Fruit fly (Drosophila melanogaster) whole organism, embryonic: ENCODE results near the gene CG10232.

ENCODE experiments used
- Adf1 ChIP-seq: fragments of 200-800 bp; sonication (Bioruptor generic); IDR thresholded peaks from 2 replicates; pipeline ENCODE4 v1.3.6; 2022; ENCODE audit warnings: missing biosample characterization, missing genetic modification characterization
- Bdp1 ChIP-seq: fragments of 200-800 bp; sonication (Bioruptor generic); optimal IDR thresholded peaks from 3 replicates; lab custom pipeline; 2016; ENCODE audit warnings: missing biosample characterization, missing genetic modification characterization
- Blimp-1 ChIP-seq: fragments of 200-800 bp; sonication (Bioruptor generic); optimal IDR thresholded peaks from 3 replicates; lab custom pipeline; 2018; ENCODE audit warnings: missing biosample characterization, missing genetic modification characterization, mild to moderate bottlenecking, moderate library complexity, missing genetic modification reagents
- BtbVII ChIP-seq: fragments of 200-800 bp; sonication (Bioruptor generic); optimal IDR thresholded peaks from 3 replicates; lab custom pipeline; 2017; ENCODE audit warnings: missing biosample characterization, mild to moderate bottlenecking, missing genetic modification characterization
- CG12299 ChIP-seq: fragments of 200-800 bp; sonication (Bioruptor generic); optimal IDR thresholded peaks from 2 replicates; lab custom pipeline; 2018; ENCODE audit warnings: missing biosample characterization, mild to moderate bottlenecking, missing genetic modification characterization
- CG13624 ChIP-seq: fragments of 200-800 bp; sonication (Bioruptor generic); optimal IDR thresholded peaks from 2 replicates; lab custom pipeline; 2016; ENCODE audit warnings: missing biosample characterization, missing genetic modification characterization
- CG14860 ChIP-seq: fragments of 200-800 bp; sonication (Bioruptor generic); IDR thresholded peaks from 3 replicates; pipeline ENCODE4 v1.3.6; 2022; ENCODE audit warnings: missing biosample characterization, missing genetic modification characterization; ENCODE audit not compliant: partially characterized antibody
- CG15514 ChIP-seq: fragments of 200-800 bp; sonication (Bioruptor generic); optimal IDR thresholded peaks from 3 replicates; lab custom pipeline; 2017; ENCODE audit warnings: missing biosample characterization, missing genetic modification characterization, mild to moderate bottlenecking, moderate library complexity, missing genetic modification reagents
- CG17361 ChIP-seq: fragments of 200-800 bp; sonication (Bioruptor generic); IDR thresholded peaks from 3 replicates; pipeline ENCODE4 v1.3.6; 2022; ENCODE audit warnings: missing biosample characterization, missing genetic modification characterization
- CG17829 ChIP-seq: fragments of 200-800 bp; optimal IDR thresholded peaks from 2 replicates; lab custom pipeline; 2019; ENCODE audit warnings: missing biosample characterization, mild to moderate bottlenecking, missing genetic modification characterization, moderate library complexity
- CG2116 ChIP-seq: fragments of 200-800 bp; sonication (Bioruptor generic); optimal IDR thresholded peaks from 3 replicates; lab custom pipeline; 2018; ENCODE audit warnings: missing biosample characterization, mild to moderate bottlenecking, missing genetic modification characterization
- CG2199 ChIP-seq: fragments of 200-800 bp; sonication (Bioruptor generic); IDR thresholded peaks from 3 replicates; pipeline ENCODE4 v1.3.6; 2022; ENCODE audit warnings: missing biosample characterization, missing genetic modification characterization
- CG30020 ChIP-seq: fragments of 200-800 bp; optimal IDR thresholded peaks from 2 replicates; lab custom pipeline; 2019; ENCODE audit warnings: missing biosample characterization, mild to moderate bottlenecking, missing genetic modification characterization, moderate library complexity
- CG3163 ChIP-seq: fragments of 200-800 bp; sonication (Bioruptor generic); optimal IDR thresholded peaks from 3 replicates; lab custom pipeline; 2016; ENCODE audit warnings: missing biosample characterization, missing genetic modification characterization
- CG33557 ChIP-seq: fragments of 200-800 bp; sonication (Bioruptor generic); optimal IDR thresholded peaks from 2 replicates; lab custom pipeline; 2019; ENCODE audit warnings: missing biosample characterization, mild to moderate bottlenecking, missing genetic modification characterization, moderate library complexity
- CG34224 ChIP-seq: fragments of 200-800 bp; sonication (Bioruptor generic); IDR thresholded peaks from 3 replicates; pipeline ENCODE4 v1.3.6; 2022; ENCODE audit warnings: missing biosample characterization, missing genetic modification characterization; ENCODE audit not compliant: partially characterized antibody
- CG5180 ChIP-seq: fragments of 200-800 bp; sonication (Bioruptor generic); optimal IDR thresholded peaks from 3 replicates; lab custom pipeline; 2017; ENCODE audit warnings: missing biosample characterization, missing genetic modification characterization, mild to moderate bottlenecking, moderate library complexity, missing genetic modification reagents
- CG6765 ChIP-seq: fragments of 200-800 bp; sonication (Bioruptor generic); optimal IDR thresholded peaks from 3 replicates; lab custom pipeline; 2017; ENCODE audit warnings: missing biosample characterization, mild to moderate bottlenecking, missing genetic modification characterization
- CG7987 ChIP-seq: fragments of 200-800 bp; sonication (Bioruptor generic); optimal IDR thresholded peaks from 2 replicates; lab custom pipeline; 2018; ENCODE audit warnings: missing biosample characterization, mild to moderate bottlenecking, missing genetic modification characterization, moderate library complexity
- CG8089 ChIP-seq: fragments of 200-800 bp; sonication (Bioruptor generic); optimal IDR thresholded peaks from 3 replicates; lab custom pipeline; 2016; ENCODE audit warnings: missing biosample characterization, missing genetic modification characterization
- CrebB ChIP-seq: fragments of 200-800 bp; sonication (Bioruptor generic); optimal IDR thresholded peaks from 3 replicates; lab custom pipeline; 2018; ENCODE audit warnings: missing biosample characterization, mild to moderate bottlenecking, missing genetic modification characterization
- E2f2 ChIP-seq: fragments of 200-800 bp; sonication (Bioruptor generic); IDR thresholded peaks from 2 replicates; pipeline ENCODE4 v1.3.6; 2022; ENCODE audit warnings: missing biosample characterization, missing genetic modification characterization
- Elba2 ChIP-seq: fragments of 200-800 bp; sonication (Bioruptor generic); optimal IDR thresholded peaks from 3 replicates; lab custom pipeline; 2016; ENCODE audit warnings: missing biosample characterization, missing genetic modification characterization
- Fer1 ChIP-seq: fragments of 200-800 bp; sonication (Bioruptor generic); optimal IDR thresholded peaks from 2 replicates; lab custom pipeline; 2017; ENCODE audit warnings: missing biosample characterization, mild to moderate bottlenecking, missing genetic modification characterization
- HLH3B ChIP-seq: fragments of 200-800 bp; sonication (Bioruptor generic); IDR thresholded peaks from 2 replicates; pipeline ENCODE4 v1.3.6; 2022; ENCODE audit warnings: missing biosample characterization, missing genetic modification characterization
- HmgZ ChIP-seq: fragments of 200-800 bp; sonication (Bioruptor generic); optimal IDR thresholded peaks from 2 replicates; lab custom pipeline; 2018; ENCODE audit warnings: missing biosample characterization, mild to moderate bottlenecking, missing genetic modification characterization
- Med ChIP-seq: fragments of 200-800 bp; sonication (Bioruptor generic); peaks from one replicate; lab custom pipeline; 2016; ENCODE audit warnings: missing biosample characterization, missing genetic modification characterization, mild to moderate bottlenecking, inconsistent platforms, moderate library complexity
- Spps ChIP-seq: fragments of 200-800 bp; sonication (Bioruptor generic); optimal IDR thresholded peaks from 2 replicates; lab custom pipeline; 2018; ENCODE audit warnings: missing biosample characterization, mild to moderate bottlenecking, missing genetic modification characterization
- ab ChIP-seq: fragments of 200-800 bp; sonication (Bioruptor generic); optimal IDR thresholded peaks from 2 replicates; lab custom pipeline; 2016; ENCODE audit warnings: missing biosample characterization, missing genetic modification characterization
- amos ChIP-seq: fragments of 200-800 bp; sonication (Bioruptor generic); IDR thresholded peaks from 2 replicates; pipeline ENCODE4 v1.3.6; 2022; ENCODE audit warnings: missing biosample characterization, missing genetic modification characterization; ENCODE audit not compliant: partially characterized antibody
- bigmax ChIP-seq: fragments of 200-800 bp; sonication (Bioruptor generic); optimal IDR thresholded peaks from 2 replicates; lab custom pipeline; 2018; ENCODE audit warnings: missing biosample characterization, mild to moderate bottlenecking, missing genetic modification characterization
- croc ChIP-seq: fragments of 200-800 bp; sonication (Bioruptor generic); conservative IDR thresholded peaks from 3 replicates; pipeline ENCODE4 v1.3.6; 2022; ENCODE audit warnings: missing biosample characterization, missing genetic modification characterization
- dpn ChIP-seq, 2 experiments: fragments of 200-800 bp; sonication (Bioruptor generic); optimal IDR thresholded peaks; 3 replicates each; lab custom pipeline; 2016; ENCODE audit warnings: missing biosample characterization in 2 of 2, missing genetic modification characterization in 2 of 2
- exex ChIP-seq: fragments of 200-800 bp; sonication (Bioruptor generic); optimal IDR thresholded peaks from 4 replicates; lab custom pipeline; 2018; ENCODE audit warnings: missing biosample characterization, mild to moderate bottlenecking, missing genetic modification characterization, moderate library complexity
- fd3F ChIP-seq: fragments of 200-800 bp; sonication (Bioruptor generic); optimal IDR thresholded peaks from 2 replicates; lab custom pipeline; 2018; ENCODE audit warnings: missing biosample characterization, mild to moderate bottlenecking, missing genetic modification characterization, moderate library complexity
- gcm ChIP-seq: fragments of 200-800 bp; sonication (Bioruptor generic); optimal IDR thresholded peaks from 2 replicates; lab custom pipeline; 2019; ENCODE audit warnings: missing biosample characterization, mild to moderate bottlenecking, missing genetic modification characterization, moderate library complexity
- h ChIP-seq: fragments of >200 bp; optimal IDR thresholded peaks from 2 replicates; lab custom pipeline; 2017
- hb ChIP-seq: fragments of 200-800 bp; sonication (Bioruptor generic); IDR thresholded peaks from 3 replicates; pipeline ENCODE4 v1.3.6; 2022; ENCODE audit warnings: missing biosample characterization, missing genetic modification characterization; ENCODE audit not compliant: partially characterized antibody
- luna ChIP-seq: fragments of 200-800 bp; sonication (Bioruptor generic); optimal IDR thresholded peaks from 2 replicates; lab custom pipeline; 2016; ENCODE audit warnings: missing biosample characterization, missing genetic modification characterization
- maf-S ChIP-seq: fragments of 200-800 bp; sonication (Bioruptor generic); optimal IDR thresholded peaks from 2 replicates; lab custom pipeline; 2016; ENCODE audit warnings: missing biosample characterization, missing genetic modification characterization
- mld ChIP-seq: fragments of 200-800 bp; sonication (Bioruptor generic); IDR thresholded peaks from 3 replicates; pipeline ENCODE4 v1.3.6; 2022; ENCODE audit warnings: missing biosample characterization, missing genetic modification characterization; ENCODE audit not compliant: partially characterized antibody
- phol ChIP-seq: fragments of 200-800 bp; sonication (Bioruptor generic); optimal IDR thresholded peaks from 3 replicates; lab custom pipeline; 2018; ENCODE audit warnings: missing biosample characterization, mild to moderate bottlenecking, missing genetic modification characterization, moderate library complexity
- salm ChIP-seq: fragments of 200-800 bp; sonication (Bioruptor generic); optimal IDR thresholded peaks from 2 replicates; lab custom pipeline; 2018; ENCODE audit warnings: missing biosample characterization, mild to moderate bottlenecking, missing genetic modification characterization
- shn ChIP-seq: fragments of 200-800 bp; sonication (Bioruptor generic); optimal IDR thresholded peaks from 3 replicates; lab custom pipeline; 2016; ENCODE audit warnings: missing biosample characterization, missing genetic modification characterization
- stwl ChIP-seq: fragments of 200-800 bp; sonication (Bioruptor generic); optimal IDR thresholded peaks from 3 replicates; lab custom pipeline; 2018; ENCODE audit warnings: missing biosample characterization, mild to moderate bottlenecking, missing genetic modification characterization, moderate library complexity
- wdn ChIP-seq: fragments of 200-800 bp; sonication (Bioruptor generic); IDR thresholded peaks from 2 replicates; pipeline ENCODE4 v1.3.6; 2022; ENCODE audit warnings: missing biosample characterization, missing genetic modification characterization
- zen2 ChIP-seq: fragments of 200-800 bp; sonication (Bioruptor generic); IDR thresholded peaks from 3 replicates; pipeline ENCODE4 v1.3.6; 2022; ENCODE audit warnings: missing biosample characterization, missing genetic modification characterization; ENCODE audit not compliant: partially characterized antibody

The CG10232 gene

DNA sequence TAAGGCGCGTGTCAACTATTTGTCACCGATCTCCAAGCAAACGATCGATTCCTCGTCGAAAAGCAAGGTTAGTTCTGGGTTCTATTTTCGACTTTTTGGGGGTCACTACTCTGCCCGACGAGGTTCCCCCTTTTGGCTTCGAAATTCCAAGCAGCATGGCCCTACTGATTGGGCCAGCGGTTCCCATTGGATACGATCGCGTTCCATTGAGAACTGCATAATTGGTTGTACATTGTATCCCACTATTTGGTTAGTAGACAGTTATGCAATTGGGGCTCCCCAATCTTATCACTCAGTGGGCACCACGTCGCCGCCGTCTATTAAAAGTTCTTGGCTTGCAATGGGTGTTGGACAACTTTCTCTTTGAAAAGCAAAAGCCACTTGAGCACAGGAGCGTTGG, 12.3 kb upstream of the CG10232 start (continued):
- TF ChIP-seq maf-S (GFP tag; lab: Kevin White, UChicago), result no peak
- no peak for TF ChIP-seq hb (GFP tag; lab: Robert Waterston, UW)
- TF ChIP-seq Elba2, result peak; percentile 51
- TF ChIP-seq luna (GFP tag; lab: Kevin White, UChicago), result no peak
- TF ChIP-seq Blimp-1 (GFP tag; lab: Kevin White, UChicago), result peak; percentile 68
- 0 out of 3 replicates have a peak, but pooled peaks have one; percentile 22 for TF ChIP-seq CG2199

DNA sequence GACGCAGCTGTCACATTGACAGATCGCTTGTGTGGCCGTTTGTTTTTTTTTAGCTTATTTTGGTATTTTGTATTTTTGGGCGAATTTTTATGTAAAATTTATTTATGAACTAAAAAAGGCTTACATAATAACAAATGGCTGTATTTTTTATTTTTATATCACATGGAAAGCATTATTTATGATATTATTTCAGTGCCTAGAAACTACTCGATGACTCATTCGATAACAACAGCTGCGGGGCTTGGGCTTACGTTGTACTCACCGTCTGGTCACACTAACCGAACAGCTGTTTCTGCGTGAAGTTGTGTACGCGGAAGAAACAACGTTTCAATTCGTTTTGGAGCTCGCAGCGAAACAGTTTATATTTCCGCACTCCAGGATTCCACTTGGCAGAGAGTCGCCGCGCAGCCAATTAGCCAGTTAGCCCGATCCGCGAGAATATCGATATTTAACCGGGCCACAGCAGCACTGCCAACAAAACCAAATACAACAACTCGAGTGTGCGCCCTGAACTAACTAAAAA, 11.6 kb upstream of the CG10232 start, which contains the start of the genes Hmgcr and Rpn9:
Gene Hmgcr (plus strand): TSS at position 335 of the 523 bp plus-strand sequence.
Gene Rpn9 (minus strand): TSS at position 473 of the 523 bp plus-strand sequence.
- TF ChIP-seq CG13624 (GFP tag; lab: Kevin White, UChicago) (peak; percentile 14), CG17361 (GFP tag; lab: Robert Waterston, UW) (peak; percentile 41; the same call in 1 of the 3 replicates), CG17829 (tag; lab: Kevin White, UChicago) (peak; percentile 43), stwl (tag; lab: Kevin White, UChicago) (peak; percentile 95), zen2 (GFP tag; lab: Robert Waterston, UW) (0 out of 3 replicates have a peak, but pooled peaks have one; percentile 5), croc (GFP tag; lab: Robert Waterston, UW) (no peak), ab (GFP tag; lab: Kevin White, UChicago) (no peak), exex (tag; lab: Kevin White, UChicago) (peak; percentile 17), HmgZ (tag; lab: Kevin White, UChicago) (peak; percentile 32), CG12299 (tag; lab: Kevin White, UChicago) (peak; percentile 52), Adf1 (GFP tag; lab: Robert Waterston, UW) (peak; percentile 44; the same call in 1 of the 2 replicates), Spps (tag; lab: Kevin White, UChicago) (no peak), Bdp1 (GFP tag; lab: Kevin White, UChicago) (peak; percentile 20), dpn (GFP tag; optimal IDR thresholded peaks at IDR 0.05; lab: Kevin White, UChicago) (peak; percentile 14 to 24), Med (GFP tag; lab: Kevin White, UChicago) (peak; percentile 83), CG15514 (peak; percentile 67), CG14860 (GFP tag; lab: Robert Waterston, UW) (no peak), gcm (peak; percentile 30), CG34224 (GFP tag; lab: Robert Waterston, UW) (peak; percentile 38; the same call in 1 of the 3 replicates), CG7987 (GFP tag; lab: Kevin White, UChicago) (peak; percentile 41), CG5180 (GFP tag; lab: Kevin White, UChicago) (no peak), CG2116 (peak; percentile 72), amos (0 out of 2 replicates have a peak, but pooled peaks have one; percentile 16), BtbVII (GFP tag; lab: Kevin White, UChicago) (peak; percentile 37), shn (GFP tag; lab: Kevin White, UChicago) (peak; percentile 27), CG33557 (peak; percentile 24), CG6765 (peak; percentile 15), phol (tag; lab: Kevin White, UChicago) (peak; percentile 65), fd3F (GFP tag; lab: Kevin White, UChicago) (no peak), Fer1 (GFP tag; lab: Kevin White, UChicago) (peak; percentile 28), bigmax (GFP tag; lab: Kevin White, UChicago) (no peak), h (lab: Kevin White, UChicago) (no peak), HLH3B (GFP tag; lab: Robert Waterston, UW) (no peak), CrebB (tag; lab: Kevin White, UChicago) (peak; percentile 38), E2f2 (GFP tag; lab: Robert Waterston, UW) (peak; percentile 25; the same call in 1 of the 2 replicates), salm (tag; lab: Kevin White, UChicago) (peak; percentile 31), wdn (no peak), CG3163 (GFP tag; lab: Kevin White, UChicago) (no peak), CG30020 (tag; lab: Kevin White, UChicago) (peak; percentile 20), CG8089 (GFP tag; lab: Kevin White, UChicago) (peak; percentile 0), mld (GFP tag; lab: Robert Waterston, UW) (0 out of 3 replicates have a peak, but pooled peaks have one; percentile 64)
